Worm (Caenorhabditis elegans) whole organism, L1 larva: ENCODE data around the gene M163.9.

ENCODE experiments used
- C04F5.9 ChIP-seq: sonication (generic microtip); optimal IDR thresholded peaks from 2 replicates; lab custom pipeline; 2016; ENCODE audit warnings: missing genetic modification characterization, missing compliant biosample characterization
- C16A3.4 ChIP-seq: fragments of 150-350 bp; optimal IDR thresholded peaks from 2 replicates; lab custom pipeline; 2014; ENCODE audit warnings: missing biosample characterization, missing genetic modification characterization
- C34B4.2 ChIP-seq: sonication (generic microtip); optimal IDR thresholded peaks from 2 replicates; lab custom pipeline; 2017; ENCODE audit warnings: mild to moderate bottlenecking, missing genetic modification characterization, missing compliant biosample characterization
- aha-1 ChIP-seq: fragments of 150-350 bp; optimal IDR thresholded peaks from 2 replicates; lab custom pipeline; 2014; ENCODE audit warnings: missing biosample characterization, missing genetic modification characterization
- ceh-63 ChIP-seq: fragments of 200-800 bp; sonication (Bioruptor generic); optimal IDR thresholded peaks from 2 replicates; lab custom pipeline; 2018; ENCODE audit warnings: mild to moderate bottlenecking, missing genetic modification characterization, missing compliant biosample characterization
- ceh-8 ChIP-seq: fragments of 200-800 bp; sonication (Bioruptor generic); optimal IDR thresholded peaks from 2 replicates; lab custom pipeline; 2018; ENCODE audit warnings: mild to moderate bottlenecking, missing genetic modification characterization, moderate library complexity, missing compliant biosample characterization
- ceh-82 ChIP-seq, 3 experiments: fragments of 150-350 bp in 1 of 3; sonication (generic microtip) in 2 of 3; optimal IDR thresholded peaks; 2 replicates each; lab custom pipeline; 2014 to 2017; ENCODE audit warnings: missing biosample characterization in 3 of 3, missing genetic modification characterization in 3 of 3
- ceh-88 ChIP-seq: fragments of 200-800 bp; sonication (Bioruptor generic); IDR thresholded peaks from 2 replicates; pipeline ENCODE4 v1.3.6; 2022; ENCODE audit warnings: missing genetic modification characterization, missing compliant biosample characterization
- dpl-1 ChIP-seq, 3 experiments: fragments of 150-350 bp in 2 of 3; sonication (generic microtip) in 1 of 3; optimal IDR thresholded peaks; 2 replicates each; lab custom pipeline; 2014 to 2017; ENCODE audit warnings: missing biosample characterization in 3 of 3, missing genetic modification characterization in 3 of 3, missing genetic modification reagents in 3 of 3
- efl-1 ChIP-seq, 4 experiments: fragments of 150-350 bp; optimal IDR thresholded peaks in 3 of 4; peaks in 1 of 4; 1 replicate in 1 of 4; 2 replicates in 3 of 4; lab custom pipeline; 2014; ENCODE audit warnings: missing biosample characterization in 2 of 4, missing genetic modification characterization in 2 of 4, missing genetic modification reagents in 2 of 4
- egl-27 ChIP-seq, 2 experiments: fragments of 150-350 bp in 1 of 2; sonication (generic microtip); optimal IDR thresholded peaks; 3 replicates each; lab custom pipeline; 2017 to 2018; ENCODE audit warnings: missing biosample characterization in 2 of 2, missing genetic modification characterization in 2 of 2, missing genetic modification reagents in 2 of 2
- elt-2 ChIP-seq: sonication (generic microtip); optimal IDR thresholded peaks from 2 replicates; lab custom pipeline; 2016; ENCODE audit warnings: missing genetic modification characterization, mild to moderate bottlenecking, inconsistent platforms, missing compliant biosample characterization, missing genetic modification reagents
- elt-3 ChIP-seq, 6 experiments: fragments of 150-350 bp in 1 of 6; sonication (generic microtip); optimal IDR thresholded peaks; 2 replicates each; lab custom pipeline; 2017 to 2018; ENCODE audit warnings: missing biosample characterization in 6 of 6, missing genetic modification characterization in 6 of 6, inconsistent platforms in 1 of 6
- fkh-10 ChIP-seq: sonication (generic microtip); optimal IDR thresholded peaks from 2 replicates; lab custom pipeline; 2017; ENCODE audit warnings: missing biosample characterization, missing genetic modification reagents, missing genetic modification characterization
- fos-1 ChIP-seq: fragments of 150-350 bp; optimal IDR thresholded peaks from 2 replicates; lab custom pipeline; 2014; ENCODE audit warnings: missing biosample characterization, missing genetic modification characterization
- grh-1 ChIP-seq: fragments of 200-800 bp; sonication (Bioruptor generic); IDR thresholded peaks from 2 replicates; pipeline ENCODE4 v1.3.6; 2022; ENCODE audit warnings: missing genetic modification reagents, missing genetic modification characterization, missing compliant biosample characterization
- hlh-17 ChIP-seq: fragments of 200-800 bp; sonication (Bioruptor generic); optimal IDR thresholded peaks from 2 replicates; lab custom pipeline; 2018; ENCODE audit warnings: missing genetic modification characterization, mild to moderate bottlenecking, missing compliant biosample characterization, moderate library complexity, borderline replicate concordance
- hlh-4 ChIP-seq: sonication (generic microtip); optimal IDR thresholded peaks from 2 replicates; lab custom pipeline; 2016; ENCODE audit warnings: mild to moderate bottlenecking, missing genetic modification characterization, missing compliant biosample characterization
- isw-1 ChIP-seq: fragments of 200-800 bp; sonication (Bioruptor generic); IDR thresholded peaks from 2 replicates; pipeline ENCODE4 v1.3.6; 2022; ENCODE audit warnings: missing genetic modification characterization, missing compliant biosample characterization
- jun-1 ChIP-seq: fragments of 150-350 bp; optimal IDR thresholded peaks from 2 replicates; lab custom pipeline; 2014; ENCODE audit warnings: missing biosample characterization, missing genetic modification reagents, missing genetic modification characterization
- lin-13 ChIP-seq: fragments of 150-350 bp; optimal IDR thresholded peaks from 2 replicates; lab custom pipeline; 2014; ENCODE audit warnings: missing biosample characterization, missing genetic modification reagents, missing genetic modification characterization
- lin-15B ChIP-seq: fragments of 150-350 bp; sonication (generic microtip); optimal IDR thresholded peaks from 3 replicates; lab custom pipeline; 2014; ENCODE audit warnings: missing biosample characterization, missing genetic modification characterization
- lin-39 ChIP-seq: fragments of 150-350 bp; optimal IDR thresholded peaks from 2 replicates; lab custom pipeline; 2014; ENCODE audit warnings: missing biosample characterization, missing genetic modification reagents, missing genetic modification characterization
- lir-3 ChIP-seq: sonication (generic microtip); optimal IDR thresholded peaks from 2 replicates; lab custom pipeline; 2016; ENCODE audit warnings: mild to moderate bottlenecking, missing genetic modification characterization, moderate library complexity, missing compliant biosample characterization; ENCODE audit not compliant: poor library complexity
- mdl-1 ChIP-seq, 2 experiments: fragments of 150-350 bp; optimal IDR thresholded peaks; 2 replicates each; lab custom pipeline; 2014 to 2017; ENCODE audit warnings: missing biosample characterization in 2 of 2, missing genetic modification characterization in 2 of 2, inconsistent platforms in 1 of 2
- mef-2 ChIP-seq: fragments of 150-350 bp; optimal IDR thresholded peaks from 2 replicates; lab custom pipeline; 2014; ENCODE audit warnings: missing biosample characterization, missing genetic modification characterization
- nhr-11 ChIP-seq: fragments of 150-350 bp; optimal IDR thresholded peaks from 2 replicates; lab custom pipeline; 2014; ENCODE audit warnings: missing biosample characterization, missing genetic modification characterization
- nhr-12 ChIP-seq: sonication (generic microtip); optimal IDR thresholded peaks from 2 replicates; lab custom pipeline; 2017; ENCODE audit warnings: missing biosample characterization, missing genetic modification characterization
- nhr-237 ChIP-seq: fragments of 150-350 bp; optimal IDR thresholded peaks from 2 replicates; lab custom pipeline; 2014; ENCODE audit warnings: missing biosample characterization, missing genetic modification characterization
- nhr-28 ChIP-seq: fragments of 150-350 bp; optimal IDR thresholded peaks from 2 replicates; lab custom pipeline; 2014; ENCODE audit warnings: missing biosample characterization, missing genetic modification characterization
- nhr-47 ChIP-seq: sonication (generic microtip); optimal IDR thresholded peaks from 2 replicates; lab custom pipeline; 2016; ENCODE audit warnings: mild to moderate bottlenecking, missing genetic modification characterization, moderate library complexity, missing compliant biosample characterization
- nhr-71 ChIP-seq: sonication (generic microtip); optimal IDR thresholded peaks from 2 replicates; lab custom pipeline; 2016; ENCODE audit warnings: mild to moderate bottlenecking, missing genetic modification characterization, moderate library complexity, missing compliant biosample characterization
- nhr-77 ChIP-seq: fragments of 150-350 bp; optimal IDR thresholded peaks from 2 replicates; lab custom pipeline; 2014; ENCODE audit warnings: missing biosample characterization, missing genetic modification characterization
- nhr-85 ChIP-seq: sonication (generic microtip); peaks from one replicate; lab custom pipeline; 2016; ENCODE audit warnings: missing genetic modification characterization, inconsistent platforms, missing compliant biosample characterization
- pag-3 ChIP-seq: sonication (generic microtip); optimal IDR thresholded peaks from 2 replicates; lab custom pipeline; 2017; ENCODE audit warnings: missing genetic modification characterization, mild to moderate bottlenecking, missing compliant biosample characterization, antibody characterized with exemption, borderline replicate concordance; ENCODE audit not compliant: insufficient read depth
- pax-3 ChIP-seq: fragments of 200-800 bp; sonication (Bioruptor generic); optimal IDR thresholded peaks from 2 replicates; lab custom pipeline; 2018; ENCODE audit warnings: mild to moderate bottlenecking, missing genetic modification characterization, moderate library complexity, missing compliant biosample characterization
- pqm-1 ChIP-seq: sonication (generic microtip); optimal IDR thresholded peaks from 3 replicates; lab custom pipeline; 2017; ENCODE audit warnings: missing biosample characterization, missing genetic modification characterization
- rnt-1 ChIP-seq: sonication (generic microtip); optimal IDR thresholded peaks from 2 replicates; lab custom pipeline; 2016; ENCODE audit warnings: mild to moderate bottlenecking, missing genetic modification characterization, moderate library complexity, missing compliant biosample characterization
- skn-1 ChIP-seq: fragments of 150-350 bp; optimal IDR thresholded peaks from 2 replicates; lab custom pipeline; 2014; ENCODE audit warnings: missing biosample characterization, missing genetic modification characterization
- snu-23 ChIP-seq: sonication (generic microtip); optimal IDR thresholded peaks from 2 replicates; lab custom pipeline; 2016; ENCODE audit warnings: missing genetic modification characterization, missing compliant biosample characterization
- sptf-1 ChIP-seq: fragments of 150-350 bp; optimal IDR thresholded peaks from 2 replicates; lab custom pipeline; 2014; ENCODE audit warnings: missing biosample characterization, missing genetic modification characterization
- vab-15 ChIP-seq: sonication (generic microtip); optimal IDR thresholded peaks from 2 replicates; lab custom pipeline; 2017; ENCODE audit warnings: missing genotype, mild to moderate bottlenecking, missing genetic modification characterization, missing compliant biosample characterization
- xbp-1 ChIP-seq: sonication (generic microtip); optimal IDR thresholded peaks from 2 replicates; lab custom pipeline; 2016; ENCODE audit warnings: missing genetic modification characterization, missing compliant biosample characterization
- zip-4 ChIP-seq: fragments of 200-800 bp; sonication (Bioruptor generic); optimal IDR thresholded peaks from 2 replicates; lab custom pipeline; 2018; ENCODE audit warnings: mild to moderate bottlenecking, missing genetic modification characterization, moderate library complexity, missing compliant biosample characterization
- ztf-4 ChIP-seq: fragments of 150-350 bp; optimal IDR thresholded peaks from 2 replicates; lab custom pipeline; 2014; ENCODE audit warnings: missing biosample characterization, missing genetic modification characterization

Gene M163.9

ce11 chrX:14424673-14425072, 44.7 kb upstream of the M163.9 start, which contains the start of gene F23D12.11:
Gene F23D12.11, minus strand, starts transcription at chrX:14424751.
- TF ChIP-seq elt-3 (tag; optimal IDR thresholded peaks at IDR 0.05; lab: Kevin White, UChicago) (peak in 1 of 6 experiments; percentile 71), skn-1 (no peak)

ce11 chrX:14428052-14428451, 41.3 kb upstream of the M163.9 start, which contains the start of gene F23D12.1:
Gene F23D12.1, minus strand, starts transcription at chrX:14428152.
- TF ChIP-seq lin-13: no peak
- TF ChIP-seq nhr-237 (tag; lab: Kevin White, UChicago): no peak
- TF ChIP-seq ceh-8 (GFP tag; lab: Kevin White, UChicago): no peak
- no peak for TF ChIP-seq nhr-28 (tag; lab: Kevin White, UChicago)
- TF ChIP-seq ceh-88 (GFP tag; lab: Robert Waterston, UW): no peak
- no peak for TF ChIP-seq xbp-1 (tag; lab: Kevin White, UChicago)
- TF ChIP-seq ceh-82 (tag; optimal IDR thresholded peaks at IDR 0.05; lab: Kevin White, UChicago): no peak
- no peak for TF ChIP-seq mdl-1 (tag; optimal IDR thresholded peaks at IDR 0.05; lab: Kevin White, UChicago)
- TF ChIP-seq lin-15B (tag; lab: Kevin White, UChicago): no peak
- no peak for TF ChIP-seq ceh-63 (GFP tag; lab: Kevin White, UChicago)
- no peak for TF ChIP-seq fkh-10 (GFP tag; lab: Kevin White, UChicago)
- no peak for TF ChIP-seq nhr-12 (tag; lab: Kevin White, UChicago)
- TF ChIP-seq pax-3: no peak
- TF ChIP-seq rnt-1 (tag; lab: Kevin White, UChicago): no peak
- TF ChIP-seq C16A3.4 (tag; lab: Kevin White, UChicago): no peak
- TF ChIP-seq hlh-4: no peak
- TF ChIP-seq elt-2 (tag; lab: Kevin White, UChicago): no peak

ce11 chrX:14430436-14430835, 38.9 kb upstream of the M163.9 start:
- TF ChIP-seq efl-1 (optimal IDR thresholded peaks at IDR 0.05; lab: Kevin White, UChicago): no peak
- TF ChIP-seq efl-1 (GFP tag; optimal IDR thresholded peaks at IDR 0.05 in 1 of 2; lab: Kevin White, UChicago): peak in 1 of 2 experiments; percentile 62
- TF ChIP-seq nhr-47 (tag; lab: Kevin White, UChicago): no peak

- no peak for TF ChIP-seq vab-15 (tag; lab: Kevin White, UChicago)
- TF ChIP-seq ztf-4 (tag; lab: Kevin White, UChicago): no peak
- TF ChIP-seq pax-3: no peak
- TF ChIP-seq lin-15B (tag; lab: Kevin White, UChicago): no peak
- TF ChIP-seq egl-27 (tag; optimal IDR thresholded peaks at IDR 0.05; lab: Kevin White, UChicago): no peak
- no peak for TF ChIP-seq nhr-71 (tag; lab: Kevin White, UChicago)
- TF ChIP-seq isw-1 (GFP tag; lab: Robert Waterston, UW): no peak
- no peak for TF ChIP-seq nhr-28 (tag; lab: Kevin White, UChicago)
- no peak for TF ChIP-seq lir-3 (tag; lab: Kevin White, UChicago)
- no peak for TF ChIP-seq nhr-237 (tag; lab: Kevin White, UChicago)
- TF ChIP-seq efl-1 (optimal IDR thresholded peaks at IDR 0.05; lab: Kevin White, UChicago): peak in 1 of 2 experiments; percentile 63
- peak in 1 of 2 experiments; percentile 33 for TF ChIP-seq efl-1 (GFP tag; optimal IDR thresholded peaks at IDR 0.05 in 1 of 2; lab: Kevin White, UChicago)
- TF ChIP-seq C04F5.9 (tag; lab: Kevin White, UChicago): no peak
- no peak for TF ChIP-seq nhr-77 (tag; lab: Kevin White, UChicago)
- TF ChIP-seq lin-39 (tag; lab: Kevin White, UChicago): no peak
- peak; percentile 10 to 34 (median 16) for TF ChIP-seq dpl-1 (GFP tag; optimal IDR thresholded peaks at IDR 0.05; lab: Kevin White, UChicago)
- no peak for TF ChIP-seq sptf-1 (tag; lab: Kevin White, UChicago)
- no peak for TF ChIP-seq elt-3 (tag; optimal IDR thresholded peaks at IDR 0.05; lab: Kevin White, UChicago)
- no peak for TF ChIP-seq nhr-11 (tag; lab: Kevin White, UChicago)
- no peak for TF ChIP-seq C34B4.2
- no peak for TF ChIP-seq aha-1 (tag; lab: Kevin White, UChicago)
- TF ChIP-seq fos-1 (tag; lab: Kevin White, UChicago): no peak
- TF ChIP-seq hlh-17 (GFP tag; lab: Kevin White, UChicago): no peak
- TF ChIP-seq nhr-85: peak; percentile 63
- no peak for TF ChIP-seq snu-23
- no peak for TF ChIP-seq jun-1 (tag; lab: Kevin White, UChicago)
- TF ChIP-seq grh-1 (GFP tag; lab: Robert Waterston, UW): peak; percentile 49
- no peak for TF ChIP-seq pag-3 (tag; lab: Kevin White, UChicago)
- no peak for TF ChIP-seq mef-2
- no peak for TF ChIP-seq zip-4
- TF ChIP-seq pqm-1 (tag; lab: Kevin White, UChicago): no peak
Observed at ce11 chrX:14435648-14436155, 33.7 kb upstream of the M163.9 start.
